Fruit fly (Drosophila melanogaster) whole organism, embryonic: Measurements from ENCODE around the gene Rpt6R.
A peak's percentile ranks its signal among the peaks of the same experiment; 100 is the strongest.

ENCODE experiments used
- B-H2 ChIP-seq: fragments of 200-800 bp; sonication (Bioruptor generic); optimal IDR thresholded peaks from 2 replicates; lab custom pipeline; 2018; ENCODE audit warnings: missing biosample characterization, mild to moderate bottlenecking, missing genetic modification characterization
- Blimp-1 ChIP-seq: fragments of 200-800 bp; sonication (Bioruptor generic); optimal IDR thresholded peaks from 3 replicates; lab custom pipeline; 2018; ENCODE audit warnings: missing biosample characterization, missing genetic modification characterization, mild to moderate bottlenecking, moderate library complexity, missing genetic modification reagents
- C15 ChIP-seq: fragments of 200-800 bp; sonication (Bioruptor generic); IDR thresholded peaks from 3 replicates; pipeline ENCODE4 v1.3.6; 2022; ENCODE audit warnings: missing biosample characterization, missing genetic modification characterization
- CG10267 ChIP-seq: fragments of 200-800 bp; sonication (Bioruptor generic); optimal IDR thresholded peaks from 2 replicates; lab custom pipeline; 2018; ENCODE audit warnings: missing biosample characterization, mild to moderate bottlenecking, missing genetic modification characterization, moderate library complexity
- CG10462 ChIP-seq: fragments of 200-800 bp; sonication (Bioruptor generic); optimal IDR thresholded peaks from 2 replicates; lab custom pipeline; 2016; ENCODE audit warnings: missing biosample characterization, missing genetic modification characterization
- CG10565 ChIP-seq: fragments of 200-800 bp; sonication (Bioruptor generic); optimal IDR thresholded peaks from 3 replicates; lab custom pipeline; 2016; ENCODE audit warnings: missing biosample characterization, mild to moderate bottlenecking, missing genetic modification characterization
- CG11093 ChIP-seq: fragments of 200-800 bp; sonication (Bioruptor generic); IDR thresholded peaks from 3 replicates; pipeline ENCODE4 v1.3.6; 2022; ENCODE audit warnings: missing biosample characterization, missing genetic modification characterization
- CG11247 ChIP-seq: fragments of 200-800 bp; sonication (Bioruptor generic); IDR thresholded peaks from 2 replicates; pipeline ENCODE4 v1.3.6; 2022; ENCODE audit warnings: missing biosample characterization, missing genetic modification characterization
- CG14441 ChIP-seq: fragments of 200-800 bp; sonication (Bioruptor generic); IDR thresholded peaks from 2 replicates; pipeline ENCODE4 v1.3.6; 2022; ENCODE audit warnings: missing biosample characterization, missing genetic modification characterization
- CG15269 ChIP-seq: fragments of 200-800 bp; sonication (Bioruptor generic); optimal IDR thresholded peaks from 2 replicates; lab custom pipeline; 2018; ENCODE audit warnings: missing biosample characterization, mild to moderate bottlenecking, missing genetic modification characterization, moderate library complexity
- CG18262 ChIP-seq: fragments of 200-800 bp; optimal IDR thresholded peaks from 3 replicates; lab custom pipeline; 2019; ENCODE audit warnings: missing biosample characterization, mild to moderate bottlenecking, missing genetic modification characterization, moderate library complexity
- CG2120 ChIP-seq: fragments of 200-800 bp; sonication (Bioruptor generic); optimal IDR thresholded peaks from 3 replicates; lab custom pipeline; 2016; ENCODE audit warnings: missing biosample characterization, missing genetic modification characterization
- CG2129 ChIP-seq: fragments of 200-800 bp; sonication (Bioruptor generic); IDR thresholded peaks from 2 replicates; pipeline ENCODE4 v1.3.6; 2022; ENCODE audit warnings: missing biosample characterization, missing genetic modification characterization; ENCODE audit not compliant: partially characterized antibody
- CG2199 ChIP-seq: fragments of 200-800 bp; sonication (Bioruptor generic); IDR thresholded peaks from 3 replicates; pipeline ENCODE4 v1.3.6; 2022; ENCODE audit warnings: missing biosample characterization, missing genetic modification characterization
- CG3995 ChIP-seq: fragments of 200-800 bp; sonication (Bioruptor generic); optimal IDR thresholded peaks from 3 replicates; lab custom pipeline; 2016; ENCODE audit warnings: missing biosample characterization, missing genetic modification characterization
- CG4424 ChIP-seq: fragments of 200-800 bp; sonication (Bioruptor generic); optimal IDR thresholded peaks from 3 replicates; lab custom pipeline; 2016; ENCODE audit warnings: missing biosample characterization, missing genetic modification characterization
- CG4617 ChIP-seq: fragments of 200-800 bp; sonication (Bioruptor generic); optimal IDR thresholded peaks from 3 replicates; lab custom pipeline; 2016; ENCODE audit warnings: missing biosample characterization, missing genetic modification characterization, borderline replicate concordance
- CG4854 ChIP-seq: fragments of 200-800 bp; sonication (Bioruptor generic); optimal IDR thresholded peaks from 2 replicates; lab custom pipeline; 2016; ENCODE audit warnings: missing biosample characterization, missing genetic modification characterization, inconsistent platforms
- CG7839 ChIP-seq: fragments of 200-800 bp; sonication (Bioruptor generic); optimal IDR thresholded peaks from 3 replicates; lab custom pipeline; 2018; ENCODE audit warnings: missing biosample characterization, mild to moderate bottlenecking, missing genetic modification characterization, moderate library complexity
- CG9817 ChIP-seq: fragments of 200-800 bp; sonication (Bioruptor generic); optimal IDR thresholded peaks from 2 replicates; lab custom pipeline; 2018; ENCODE audit warnings: missing biosample characterization, mild to moderate bottlenecking, missing genetic modification characterization, moderate library complexity
- Deaf1 ChIP-seq: fragments of 200-800 bp; optimal IDR thresholded peaks from 3 replicates; lab custom pipeline; 2019; ENCODE audit warnings: missing biosample characterization, mild to moderate bottlenecking, missing genetic modification characterization, moderate library complexity
- Dip3 ChIP-seq: fragments of 200-800 bp; sonication (Bioruptor generic); optimal IDR thresholded peaks from 3 replicates; lab custom pipeline; 2016; ENCODE audit warnings: missing biosample characterization, missing genetic modification characterization
- Doc2 ChIP-seq: fragments of 200-800 bp; sonication (Bioruptor generic); IDR thresholded peaks from 2 replicates; pipeline ENCODE4 v1.3.6; 2022; ENCODE audit warnings: missing biosample characterization, missing genetic modification characterization
- Gug ChIP-seq: fragments of 200-800 bp; sonication (Bioruptor generic); IDR thresholded peaks from 4 replicates; pipeline ENCODE4 v1.3.6; 2022; ENCODE audit warnings: missing biosample characterization, missing genetic modification characterization
- HLH54F ChIP-seq: fragments of 200-800 bp; sonication (Bioruptor generic); optimal IDR thresholded peaks from 3 replicates; lab custom pipeline; 2016; ENCODE audit warnings: missing biosample characterization, missing genetic modification characterization
- Hr51 ChIP-seq, 2 experiments: fragments of 200-800 bp; sonication (Bioruptor generic); optimal IDR thresholded peaks; 2 replicates in 1 of 2; 3 replicates in 1 of 2; lab custom pipeline; 2016 to 2018; ENCODE audit warnings: missing biosample characterization in 2 of 2, missing genetic modification characterization in 2 of 2, mild to moderate bottlenecking in 1 of 2, moderate library complexity in 1 of 2
- Med ChIP-seq: fragments of 200-800 bp; sonication (Bioruptor generic); peaks from one replicate; lab custom pipeline; 2016; ENCODE audit warnings: missing biosample characterization, missing genetic modification characterization, mild to moderate bottlenecking, inconsistent platforms, moderate library complexity
- NFAT ChIP-seq: fragments of 200-800 bp; sonication (Bioruptor generic); IDR thresholded peaks from 2 replicates; pipeline ENCODE4 v1.3.6; 2022; ENCODE audit warnings: missing biosample characterization, missing genetic modification characterization
- Neu2 ChIP-seq: fragments of 200-800 bp; sonication (Bioruptor generic); optimal IDR thresholded peaks from 3 replicates; lab custom pipeline; 2016; ENCODE audit warnings: missing biosample characterization, missing genetic modification characterization, borderline replicate concordance
- Opbp ChIP-seq: fragments of 200-800 bp; sonication (Bioruptor generic); IDR thresholded peaks from 3 replicates; pipeline ENCODE4 v1.3.6; 2022; ENCODE audit warnings: missing biosample characterization, missing genetic modification characterization; ENCODE audit not compliant: partially characterized antibody
- Side ChIP-seq: fragments of 200-800 bp; sonication (Bioruptor generic); optimal IDR thresholded peaks from 2 replicates; lab custom pipeline; 2016; ENCODE audit warnings: missing biosample characterization, missing genetic modification characterization
- Six4 ChIP-seq: fragments of 200-800 bp; sonication (Bioruptor generic); optimal IDR thresholded peaks from 2 replicates; lab custom pipeline; 2016; ENCODE audit warnings: missing biosample characterization, missing genetic modification characterization
- Sox102F ChIP-seq: fragments of 200-800 bp; sonication (Bioruptor generic); optimal IDR thresholded peaks from 2 replicates; lab custom pipeline; 2018; ENCODE audit warnings: missing biosample characterization, mild to moderate bottlenecking, missing genetic modification characterization, moderate library complexity
- Trl ChIP-seq, 3 experiments: fragments of >200 bp in 2 of 3; fragments of 200-800 bp in 1 of 3; sonication (Bioruptor generic) in 1 of 3; optimal IDR thresholded peaks; 2 replicates in 1 of 3; 3 replicates in 2 of 3; lab custom pipeline; 2016 to 2017; ENCODE audit warnings: missing biosample characterization in 1 of 3, missing genetic modification characterization in 1 of 3
- Xrp1 ChIP-seq: fragments of 200-800 bp; sonication (Bioruptor generic); IDR thresholded peaks from 2 replicates; pipeline ENCODE4 v1.3.6; 2022; ENCODE audit warnings: missing biosample characterization, missing genetic modification characterization
- ap ChIP-seq: fragments of 200-800 bp; sonication (Bioruptor generic); IDR thresholded peaks from 2 replicates; pipeline ENCODE4 v1.3.6; 2022; ENCODE audit warnings: missing biosample characterization, missing genetic modification characterization
- chif ChIP-seq, 2 experiments: fragments of 200-800 bp; sonication (Bioruptor generic); optimal IDR thresholded peaks; 3 replicates each; lab custom pipeline; 2016; ENCODE audit warnings: missing biosample characterization in 2 of 2, missing genetic modification characterization in 2 of 2
- corto ChIP-seq: fragments of 200-800 bp; sonication (Bioruptor generic); optimal IDR thresholded peaks from 2 replicates; lab custom pipeline; 2016; ENCODE audit warnings: missing biosample characterization, mild to moderate bottlenecking, missing genetic modification characterization, moderate library complexity
- crp ChIP-seq, 2 experiments: fragments of 200-800 bp; sonication (Bioruptor generic); optimal IDR thresholded peaks; 2 replicates in 1 of 2; 3 replicates in 1 of 2; lab custom pipeline; 2017; ENCODE audit warnings: missing biosample characterization in 2 of 2, missing genetic modification characterization in 2 of 2, mild to moderate bottlenecking in 1 of 2, moderate library complexity in 1 of 2
- lmd ChIP-seq: fragments of 200-800 bp; sonication (Bioruptor generic); IDR thresholded peaks from 2 replicates; pipeline ENCODE4 v1.3.6; 2022; ENCODE audit warnings: missing biosample characterization, missing genetic modification characterization
- nmo ChIP-seq: fragments of 200-800 bp; sonication (Bioruptor generic); optimal IDR thresholded peaks from 2 replicates; lab custom pipeline; 2018; ENCODE audit warnings: missing biosample characterization, mild to moderate bottlenecking, missing genetic modification characterization, moderate library complexity
- p53 ChIP-seq: fragments of 200-800 bp; sonication (Bioruptor generic); optimal IDR thresholded peaks from 2 replicates; lab custom pipeline; 2016; ENCODE audit warnings: missing biosample characterization, missing genetic modification characterization
- pan ChIP-seq, 4 experiments: fragments of >200 bp in 3 of 4; fragments of 200-800 bp in 1 of 4; sonication (Bioruptor generic) in 1 of 4; optimal IDR thresholded peaks in 3 of 4; IDR thresholded peaks in 1 of 4; 2 replicates each; pipeline versions ENCODE4 v1.3.6 to Lab custom; 2017 to 2022; ENCODE audit warnings: missing biosample characterization in 2 of 4, missing genetic modification characterization in 2 of 4, mixed read lengths in 1 of 4
- shn ChIP-seq: fragments of 200-800 bp; sonication (Bioruptor generic); optimal IDR thresholded peaks from 3 replicates; lab custom pipeline; 2016; ENCODE audit warnings: missing biosample characterization, missing genetic modification characterization
- stwl ChIP-seq: fragments of 200-800 bp; sonication (Bioruptor generic); optimal IDR thresholded peaks from 3 replicates; lab custom pipeline; 2018; ENCODE audit warnings: missing biosample characterization, mild to moderate bottlenecking, missing genetic modification characterization, moderate library complexity
- tgo ChIP-seq: fragments of 200-800 bp; sonication (Bioruptor generic); IDR thresholded peaks from 3 replicates; pipeline ENCODE4 v1.3.6; 2022; ENCODE audit warnings: missing biosample characterization, missing genetic modification characterization
- usp ChIP-seq: fragments of >200 bp; optimal IDR thresholded peaks from 2 replicates; lab custom pipeline; 2017; ENCODE audit warnings: missing biosample characterization, missing genetic modification characterization

Gene Rpt6R

DNA sequence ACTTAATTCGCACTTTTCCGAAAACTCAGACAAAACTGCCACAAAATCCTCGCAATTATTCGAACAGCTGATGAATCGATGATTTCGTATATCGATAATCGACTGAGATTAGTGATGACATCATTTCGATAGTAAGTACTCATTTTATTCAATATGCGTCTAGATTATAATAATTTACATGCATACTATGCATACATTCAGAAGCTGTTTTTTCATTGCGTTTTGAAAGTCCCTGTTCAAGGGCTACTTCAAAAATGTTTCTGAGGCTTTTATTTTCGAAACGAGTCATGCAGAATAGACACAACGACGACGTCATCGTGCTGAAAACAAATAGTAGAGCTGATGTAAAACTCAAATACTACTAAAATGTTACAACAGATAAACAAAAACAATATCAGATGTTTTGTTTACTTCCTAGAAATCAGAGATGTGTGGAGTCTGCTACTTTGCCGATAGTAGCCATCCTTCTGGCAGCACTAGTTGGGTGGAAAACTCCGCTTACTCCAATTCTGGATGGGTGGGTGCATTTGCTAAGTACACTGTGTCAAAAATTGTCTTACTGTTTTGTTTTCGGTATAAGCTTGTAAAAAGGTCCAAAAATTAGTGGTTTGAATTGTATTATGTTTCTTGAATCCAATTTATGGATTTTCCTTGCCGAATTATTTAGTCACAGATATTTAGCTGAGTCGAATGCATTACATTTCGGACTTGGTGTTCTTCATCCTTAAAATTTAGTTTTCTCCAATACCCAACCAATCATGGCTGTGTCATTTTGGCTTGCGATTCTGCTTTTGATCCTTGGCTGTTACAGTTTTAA, 18.2 kb upstream of the Rpt6R start, which contains the start of the genes CG2246 and CG31021 (continued):
- TF ChIP-seq tgo (GFP tag; lab: Robert Waterston, UW) (peak; percentile 41), CG2129 (GFP tag; lab: Robert Waterston, UW) (peak; percentile 51), nmo (GFP tag; lab: Kevin White, UChicago) (peak; percentile 64), C15 (GFP tag; lab: Robert Waterston, UW) (no peak), Sox102F (GFP tag; lab: Kevin White, UChicago) (peak; percentile 39), shn (peak; percentile 66), Neu2 (GFP tag; lab: Kevin White, UChicago) (no peak), NFAT (GFP tag; lab: Robert Waterston, UW) (peak; percentile 85), Doc2 (GFP tag; lab: Robert Waterston, UW) (no peak), Six4 (GFP tag; lab: Kevin White, UChicago) (peak; percentile 21), stwl (tag; lab: Kevin White, UChicago) (peak; percentile 76), corto (GFP tag; lab: Kevin White, UChicago) (peak; percentile 4), CG3995 (GFP tag; lab: Kevin White, UChicago) (peak; percentile 84), Deaf1 (tag; lab: Kevin White, UChicago) (peak; percentile 11), usp (GFP tag; lab: Kevin White, UChicago) (no peak), CG9817 (tag; lab: Kevin White, UChicago) (peak; percentile 61), Dip3 (GFP tag; lab: Kevin White, UChicago) (peak; percentile 47), CG11247 (GFP tag; lab: Robert Waterston, UW) (peak; percentile 54; the same call in 1 of the 2 replicates), CG4854 (GFP tag; lab: Kevin White, UChicago) (peak; percentile 27), Trl (optimal IDR thresholded peaks at IDR 0.05; lab: Kevin White, UChicago) (no peak), Trl (GFP tag; optimal IDR thresholded peaks at IDR 0.05; lab: Kevin White, UChicago) (peak; percentile 53), CG10267 (tag; lab: Kevin White, UChicago) (peak; percentile 53), Hr51 (GFP tag; optimal IDR thresholded peaks at IDR 0.05; lab: Kevin White, UChicago) (peak; percentile 10 to 63), CG18262 (tag; lab: Kevin White, UChicago) (peak; percentile 47), Opbp (GFP tag; lab: Robert Waterston, UW) (peak; percentile 78), B-H2 (GFP tag; lab: Kevin White, UChicago) (peak; percentile 50), HLH54F (GFP tag; lab: Kevin White, UChicago) (peak; percentile 72), CG4617 (GFP tag; lab: Kevin White, UChicago) (peak; percentile 54), pan (optimal IDR thresholded peaks at IDR 0.05; lab: Kevin White, UChicago) (no peak), pan (GFP tag; optimal IDR thresholded peaks at IDR 0.05 in 1 of 2, IDR thresholded peaks at IDR 0.05 in 1 of 2) (peak in 1 of 2 experiments; percentile 29), CG10565 (no peak), lmd (GFP tag; lab: Robert Waterston, UW) (peak; percentile 36; the same call in 1 of the 2 replicates), CG7839 (tag; lab: Kevin White, UChicago) (peak; percentile 47), CG10462 (GFP tag; lab: Kevin White, UChicago) (peak; percentile 29), crp (GFP tag; optimal IDR thresholded peaks at IDR 0.05; lab: Kevin White, UChicago) (peak; percentile 58 to 90), Blimp-1 (GFP tag; lab: Kevin White, UChicago) (peak; percentile 36), p53 (peak; percentile 58), CG2120 (GFP tag; lab: Kevin White, UChicago) (peak; percentile 82), Xrp1 (no peak), ap (GFP tag; lab: Robert Waterston, UW) (no peak), Gug (GFP tag; lab: Robert Waterston, UW) (peak; percentile 72; the same call in 3 of the 4 replicates), CG11093 (GFP tag; lab: Robert Waterston, UW) (0 out of 3 replicates have a peak, but pooled peaks have one; percentile 24), CG2199 (peak; percentile 55; the same call in 1 of the 3 replicates), Side (GFP tag; lab: Kevin White, UChicago) (peak; percentile 22), CG15269 (tag; lab: Kevin White, UChicago) (peak; percentile 28), CG14441 (GFP tag; lab: Robert Waterston, UW) (peak; percentile 60), chif (GFP tag; optimal IDR thresholded peaks at IDR 0.05; lab: Kevin White, UChicago) (peak; percentile 43 to 70), CG4424 (GFP tag; lab: Kevin White, UChicago) (peak; percentile 21), Med (GFP tag; lab: Kevin White, UChicago) (peak; percentile 94)
